Worm (Caenorhabditis elegans) whole organism, L4 larva: Measurements from ENCODE around the gene cut-4.

Experiments
- ceh-28 ChIP-seq: fragments of 150-350 bp; optimal IDR thresholded peaks from 2 replicates; lab custom pipeline; 2014; ENCODE audit warnings: missing biosample characterization, missing genetic modification reagents, missing genetic modification characterization
- ctbp-1 ChIP-seq: fragments of 200-800 bp; sonication (Bioruptor generic); IDR thresholded peaks from 2 replicates; pipeline ENCODE4 v1.3.6; 2022; ENCODE audit warnings: missing genetic modification reagents, missing genetic modification characterization, missing compliant biosample characterization
- lin-13 ChIP-seq: fragments of 150-350 bp; optimal IDR thresholded peaks from 2 replicates; lab custom pipeline; 2014; ENCODE audit warnings: missing biosample characterization, missing genetic modification reagents, missing genetic modification characterization
- snpc-1.2 ChIP-seq: fragments of 200-800 bp; sonication (Bioruptor generic); IDR thresholded peaks from 2 replicates; pipeline ENCODE4 v1.3.6; 2022; ENCODE audit warnings: missing genetic modification reagents, missing genetic modification characterization, missing compliant biosample characterization
- tra-1 ChIP-seq: fragments of 200-800 bp; sonication (Bioruptor generic); IDR thresholded peaks from 2 replicates; pipeline ENCODE4 v1.3.6; 2022; ENCODE audit warnings: missing genetic modification reagents, missing genetic modification characterization, missing compliant biosample characterization

DNA sequence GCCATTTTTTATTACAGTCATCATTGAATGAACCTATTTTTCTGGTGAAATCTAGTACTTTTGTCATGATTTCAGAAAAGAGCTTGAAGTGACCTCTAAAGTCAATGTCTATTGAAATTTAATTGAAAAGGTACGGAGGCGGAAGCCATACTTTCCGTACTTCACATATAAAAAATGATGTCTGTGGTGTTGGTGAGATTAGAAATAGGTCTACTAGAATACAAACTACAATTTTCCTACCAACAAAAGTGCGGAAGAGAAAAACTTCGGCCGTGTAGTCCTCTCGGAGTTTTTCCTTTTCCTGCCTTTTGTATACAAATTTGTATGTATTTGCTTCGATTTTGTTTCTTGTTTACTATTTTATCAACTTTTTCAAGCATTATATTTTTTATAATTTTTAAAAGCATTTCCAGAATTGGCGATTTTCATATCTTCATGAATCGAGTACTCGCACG, 40.6 kb upstream of the cut-4 start, which contains the start of gene T09F3.4:
- TF ChIP-seq lin-13 (GFP tag; lab: Kevin White, UChicago): no peak
- TF ChIP-seq ctbp-1 (GFP tag; lab: Robert Waterston, UW): no peak
- peak; percentile 39; the same call in 1 of the 2 replicates for TF ChIP-seq snpc-1.2 (GFP tag; lab: Robert Waterston, UW)
- no peak for TF ChIP-seq ceh-28 (tag; lab: Kevin White, UChicago)
- no peak for TF ChIP-seq tra-1
